Worm (Caenorhabditis elegans) whole organism, young adult: Measurements from ENCODE around the gene grsp-3.

Experiments
- F22D6.2 ChIP-seq: sonication (generic microtip); optimal IDR thresholded peaks from 2 replicates; lab custom pipeline; 2016; ENCODE audit warnings: mild to moderate bottlenecking, missing genetic modification characterization, missing compliant biosample characterization
- F23B12.7 ChIP-seq: sonication (generic microtip); optimal IDR thresholded peaks from 2 replicates; lab custom pipeline; 2017; ENCODE audit warnings: missing genetic modification characterization, mild to moderate bottlenecking, missing compliant biosample characterization, antibody characterized with exemption, moderate library complexity; ENCODE audit not compliant: insufficient read depth
- ZK185.1 ChIP-seq: sonication (generic microtip); optimal IDR thresholded peaks from 2 replicates; lab custom pipeline; 2016; ENCODE audit warnings: mild to moderate bottlenecking, missing genetic modification characterization, missing compliant biosample characterization; ENCODE audit not compliant: poor library complexity, severe bottlenecking
- ama-1 ChIP-seq, 3 experiments: fragments of 150-350 bp in 1 of 3; sonication (generic microtip) in 2 of 3; optimal IDR thresholded peaks; 2 replicates each; lab custom pipeline; 2014 to 2018; ENCODE audit warnings: missing biosample characterization in 2 of 3, missing genetic modification characterization in 2 of 3, missing genetic modification reagents in 2 of 3
- athp-1 ChIP-seq: sonication (generic microtip); optimal IDR thresholded peaks from 2 replicates; lab custom pipeline; 2017; ENCODE audit warnings: mild to moderate bottlenecking, missing genetic modification characterization, missing compliant biosample characterization
- attf-5 ChIP-seq: fragments of 200-800 bp; sonication (Bioruptor generic); optimal IDR thresholded peaks from 2 replicates; lab custom pipeline; 2018; ENCODE audit warnings: mild to moderate bottlenecking, missing genetic modification characterization, missing compliant biosample characterization
- cebp-1 ChIP-seq, 2 experiments: fragments of 200-800 bp in 1 of 2; sonication (Bioruptor generic) in 1 of 2; sonication (generic microtip) in 1 of 2; IDR thresholded peaks in 1 of 2; optimal IDR thresholded peaks in 1 of 2; 2 replicates each; pipeline versions ENCODE4 v1.3.6 to Lab custom; 2017 to 2022; ENCODE audit warnings: missing compliant biosample characterization in 2 of 2, missing genetic modification characterization in 2 of 2, mild to moderate bottlenecking in 1 of 2, missing genetic modification reagents in 1 of 2, moderate library complexity in 1 of 2
- cebp-2 ChIP-seq: fragments of 200-800 bp; sonication (Bioruptor generic); IDR thresholded peaks from 2 replicates; pipeline ENCODE4 v1.3.6; 2022; ENCODE audit warnings: missing genetic modification characterization, missing compliant biosample characterization
- ceh-27 ChIP-seq: fragments of 200-800 bp; sonication (Bioruptor generic); optimal IDR thresholded peaks from 2 replicates; lab custom pipeline; 2018; ENCODE audit warnings: mild to moderate bottlenecking, missing genetic modification characterization, moderate library complexity, missing compliant biosample characterization
- ceh-58 ChIP-seq: fragments of 200-800 bp; sonication (Bioruptor generic); IDR thresholded peaks from 2 replicates; pipeline ENCODE4 v1.3.6; 2022; ENCODE audit warnings: missing genetic modification characterization, missing compliant biosample characterization
- ceh-79 ChIP-seq: sonication (generic microtip); optimal IDR thresholded peaks from 2 replicates; lab custom pipeline; 2017; ENCODE audit warnings: mild to moderate bottlenecking, missing genetic modification characterization, missing compliant biosample characterization
- egrh-3 ChIP-seq: fragments of 200-800 bp; sonication (Bioruptor generic); IDR thresholded peaks from 2 replicates; pipeline ENCODE4 v1.3.6; 2022; ENCODE audit warnings: missing genetic modification reagents, missing genetic modification characterization, missing compliant biosample characterization
- him-1 ChIP-seq: sonication (generic microtip); optimal IDR thresholded peaks from 2 replicates; lab custom pipeline; 2016; ENCODE audit warnings: missing genotype, missing genetic modification reagents, missing genetic modification characterization, missing compliant biosample characterization
- hlh-12 ChIP-seq: sonication (generic microtip); optimal IDR thresholded peaks from 2 replicates; lab custom pipeline; 2016; ENCODE audit warnings: missing genetic modification characterization, missing compliant biosample characterization
- hmg-1.2 ChIP-seq: fragments of 200-800 bp; sonication (Bioruptor generic); IDR thresholded peaks from 2 replicates; pipeline ENCODE4 v1.3.6; 2022; ENCODE audit warnings: missing genetic modification reagents, missing genetic modification characterization, missing compliant biosample characterization
- let-526 ChIP-seq: fragments of 200-800 bp; sonication (Bioruptor generic); IDR thresholded peaks from 2 replicates; pipeline ENCODE4 v1.3.6; 2022; ENCODE audit warnings: missing genetic modification reagents, missing genetic modification characterization, missing compliant biosample characterization
- let-607 ChIP-seq, 2 experiments: fragments of 200-800 bp in 1 of 2; sonication (Bioruptor generic) in 1 of 2; sonication (generic microtip) in 1 of 2; optimal IDR thresholded peaks; 2 replicates each; lab custom pipeline; 2016 to 2018; ENCODE audit warnings: mild to moderate bottlenecking in 2 of 2, missing compliant biosample characterization in 2 of 2, missing genetic modification characterization in 2 of 2, moderate library complexity in 2 of 2, missing genotype in 1 of 2
- lin-26 ChIP-seq: fragments of 200-800 bp; sonication (Bioruptor generic); IDR thresholded peaks from 2 replicates; pipeline ENCODE4 v1.3.6; 2022; ENCODE audit warnings: missing genetic modification reagents, missing genetic modification characterization, missing compliant biosample characterization
- madf-10 ChIP-seq: sonication (generic microtip); optimal IDR thresholded peaks from 2 replicates; lab custom pipeline; 2016; ENCODE audit warnings: mild to moderate bottlenecking, missing genetic modification characterization, missing compliant biosample characterization
- mcd-1 ChIP-seq: fragments of 200-800 bp; sonication (Bioruptor generic); IDR thresholded peaks from 2 replicates; pipeline ENCODE4 v1.3.6; 2022; ENCODE audit warnings: missing genetic modification reagents, missing genetic modification characterization, missing compliant biosample characterization
- mxl-1 ChIP-seq: sonication (generic microtip); optimal IDR thresholded peaks from 2 replicates; lab custom pipeline; 2016; ENCODE audit warnings: missing genetic modification characterization, missing compliant biosample characterization
- nfyb-1 ChIP-seq: fragments of 200-800 bp; sonication (Bioruptor generic); IDR thresholded peaks from 2 replicates; pipeline ENCODE4 v1.3.6; 2022; ENCODE audit warnings: missing genetic modification reagents, missing genetic modification characterization, missing compliant biosample characterization
- nhr-120 ChIP-seq: fragments of 200-800 bp; sonication (Bioruptor generic); IDR thresholded peaks from 2 replicates; pipeline ENCODE4 v1.3.6; 2022; ENCODE audit warnings: missing genetic modification characterization, missing compliant biosample characterization
- nhr-179 ChIP-seq: sonication (generic microtip); optimal IDR thresholded peaks from 2 replicates; lab custom pipeline; 2016; ENCODE audit warnings: mild to moderate bottlenecking, missing genetic modification characterization, missing compliant biosample characterization
- nhr-80 ChIP-seq: sonication (generic microtip); optimal IDR thresholded peaks from 2 replicates; lab custom pipeline; 2016; ENCODE audit warnings: missing genetic modification characterization, missing compliant biosample characterization
- nhr-90 ChIP-seq: sonication (generic microtip); optimal IDR thresholded peaks from 2 replicates; lab custom pipeline; 2016; ENCODE audit warnings: missing genotype, mild to moderate bottlenecking, missing genetic modification characterization, missing compliant biosample characterization
- pha-4 ChIP-seq: fragments of 150-350 bp; sonication (generic microtip); optimal IDR thresholded peaks from 2 replicates; lab custom pipeline; 2014; ENCODE audit warnings: missing biosample characterization, missing genetic modification reagents, missing genetic modification characterization
- snpc-1.1 ChIP-seq: sonication (generic microtip); optimal IDR thresholded peaks from 2 replicates; lab custom pipeline; 2017; ENCODE audit warnings: missing genetic modification characterization, mild to moderate bottlenecking, missing compliant biosample characterization, antibody characterized with exemption, moderate library complexity, missing genotype, missing genetic modification reagents; ENCODE audit not compliant: insufficient read depth
- snpc-4 ChIP-seq, 5 experiments: fragments of 150-350 bp in 1 of 5; sonication (generic microtip) in 4 of 5; optimal IDR thresholded peaks; 2 replicates each; lab custom pipeline; 2014 to 2018; ENCODE audit warnings: missing genetic modification characterization in 5 of 5, missing biosample characterization in 3 of 5, antibody characterized with exemption in 2 of 5, mild to moderate bottlenecking in 2 of 5, missing compliant biosample characterization in 2 of 5, missing genotype in 2 of 5, moderate library complexity in 2 of 5, missing genetic modification reagents in 1 of 5
- tbp1 ChIP-seq: fragments of 200-800 bp; sonication (Bioruptor generic); optimal IDR thresholded peaks from 2 replicates; lab custom pipeline; 2018; ENCODE audit warnings: mild to moderate bottlenecking, missing genetic modification characterization, missing compliant biosample characterization
- unc-130 ChIP-seq: sonication (generic microtip); optimal IDR thresholded peaks from 2 replicates; lab custom pipeline; 2016; ENCODE audit warnings: missing genetic modification reagents, missing genetic modification characterization, missing compliant biosample characterization
- xnd-1 ChIP-seq: sonication (generic microtip); optimal IDR thresholded peaks from 2 replicates; lab custom pipeline; 2016; ENCODE audit warnings: missing genotype, missing genetic modification reagents, missing genetic modification characterization, missing compliant biosample characterization
- zim-3 ChIP-seq: sonication (generic microtip); optimal IDR thresholded peaks from 2 replicates; lab custom pipeline; 2017; ENCODE audit warnings: mild to moderate bottlenecking, missing genetic modification characterization, moderate library complexity, missing compliant biosample characterization
- ztf-25 ChIP-seq: fragments of 200-800 bp; sonication (Bioruptor generic); IDR thresholded peaks from 2 replicates; pipeline ENCODE4 v1.3.6; 2022; ENCODE audit warnings: missing genetic modification reagents, missing genetic modification characterization, missing compliant biosample characterization

The grsp-3 gene

ce11 chrIV:7149020-7149601 lies 17.4 kb upstream of the grsp-3 start, which contains the start of gene C34D4.4 (continued):
- no peak for TF ChIP-seq nhr-90 (tag; lab: Kevin White, UChicago)
- no peak for TF ChIP-seq ztf-25 (GFP tag; lab: Robert Waterston, UW)
- TF ChIP-seq unc-130 (GFP tag; lab: Kevin White, UChicago): no peak
- TF ChIP-seq snpc-4 (GFP tag; optimal IDR thresholded peaks at IDR 0.05; lab: Kevin White, UChicago): no peak
- peak in 2 of 4 experiments; percentile 42 to 54 for TF ChIP-seq snpc-4 (tag; optimal IDR thresholded peaks at IDR 0.05; lab: Kevin White, UChicago)
- TF ChIP-seq ceh-79: no peak

ce11 chrIV:7147722-7148121 lies 16.0 kb upstream of the grsp-3 start:
- TF ChIP-seq pha-4 (tag; lab: Kevin White, UChicago): peak; percentile 68
- TF ChIP-seq hmg-1.2 (GFP tag; lab: Robert Waterston, UW): peak; percentile 50; the same call in 1 of the 2 replicates
- TF ChIP-seq cebp-1 (GFP tag; IDR thresholded peaks at IDR 0.05; lab: Robert Waterston, UW): no peak
- peak; percentile 26 for TF ChIP-seq cebp-1 (tag; optimal IDR thresholded peaks at IDR 0.05; lab: Kevin White, UChicago)
- TF ChIP-seq snpc-1.1 (tag; lab: Kevin White, UChicago): no peak
- TF ChIP-seq let-526: no peak
- TF ChIP-seq ZK185.1 (tag; lab: Kevin White, UChicago): peak; percentile 2
- peak; percentile 24 for TF ChIP-seq nhr-80 (tag; lab: Kevin White, UChicago)
- TF ChIP-seq him-1 (tag; lab: Kevin White, UChicago): no peak

ce11 chrIV:7144670-7145257 lies 13.0 kb upstream of the grsp-3 start, which contains the start of gene hecd-1:
hecd-1 (minus strand) TSS chrIV:7144720.
- peak; percentile 35 for TF ChIP-seq mcd-1 (GFP tag; lab: Robert Waterston, UW)
- TF ChIP-seq let-607 (tag; optimal IDR thresholded peaks at IDR 0.05; lab: Kevin White, UChicago): peak in 1 of 2 experiments; percentile 11
- no peak for TF ChIP-seq nhr-179 (tag; lab: Kevin White, UChicago)
- peak; percentile 24 for TF ChIP-seq attf-5 (GFP tag; lab: Kevin White, UChicago)
- TF ChIP-seq nhr-80 (tag; lab: Kevin White, UChicago): peak; percentile 16
- no peak for TF ChIP-seq F22D6.2 (tag; lab: Kevin White, UChicago)
- no peak for TF ChIP-seq ceh-58 (GFP tag; lab: Robert Waterston, UW)
- TF ChIP-seq hlh-12 (tag; lab: Kevin White, UChicago): no peak
- TF ChIP-seq F23B12.7: peak; percentile 56

- TF ChIP-seq egrh-3 (no peak), zim-3 (tag; lab: Kevin White, UChicago) (no peak), ceh-27 (no peak), xnd-1 (tag; lab: Kevin White, UChicago) (no peak), athp-1 (tag; lab: Kevin White, UChicago) (no peak), hmg-1.2 (GFP tag; lab: Robert Waterston, UW) (no peak), ztf-25 (GFP tag; lab: Robert Waterston, UW) (no peak), nhr-120 (GFP tag; lab: Robert Waterston, UW) (no peak)
Measured at ce11 chrIV:7139143-7139542, 7.4 kb upstream of the grsp-3 start.

- TF ChIP-seq madf-10 (tag; lab: Kevin White, UChicago) (no peak), lin-26 (no peak), unc-130 (GFP tag; lab: Kevin White, UChicago) (no peak), tbp1 (GFP tag; lab: Kevin White, UChicago) (no peak), nfyb-1 (0 out of 2 replicates have a peak, but pooled peaks have one; percentile 15), cebp-2 (GFP tag; lab: Robert Waterston, UW) (no peak), ama-1 (optimal IDR thresholded peaks at IDR 0.05; lab: Kevin White, UChicago) (no peak), ama-1 (GFP tag; optimal IDR thresholded peaks at IDR 0.05; lab: Kevin White, UChicago) (no peak), mxl-1 (tag; lab: Kevin White, UChicago) (no peak)
Measured at ce11 chrIV:7133983-7134382, 2.3 kb upstream of the grsp-3 start, which contains the start of gene mutd-1. mutd-1 (minus strand) TSS chrIV:7134083.
